Fruit fly (Drosophila melanogaster): ENCODE results near the gene Spn85F.

The Spn85F gene

DNA sequence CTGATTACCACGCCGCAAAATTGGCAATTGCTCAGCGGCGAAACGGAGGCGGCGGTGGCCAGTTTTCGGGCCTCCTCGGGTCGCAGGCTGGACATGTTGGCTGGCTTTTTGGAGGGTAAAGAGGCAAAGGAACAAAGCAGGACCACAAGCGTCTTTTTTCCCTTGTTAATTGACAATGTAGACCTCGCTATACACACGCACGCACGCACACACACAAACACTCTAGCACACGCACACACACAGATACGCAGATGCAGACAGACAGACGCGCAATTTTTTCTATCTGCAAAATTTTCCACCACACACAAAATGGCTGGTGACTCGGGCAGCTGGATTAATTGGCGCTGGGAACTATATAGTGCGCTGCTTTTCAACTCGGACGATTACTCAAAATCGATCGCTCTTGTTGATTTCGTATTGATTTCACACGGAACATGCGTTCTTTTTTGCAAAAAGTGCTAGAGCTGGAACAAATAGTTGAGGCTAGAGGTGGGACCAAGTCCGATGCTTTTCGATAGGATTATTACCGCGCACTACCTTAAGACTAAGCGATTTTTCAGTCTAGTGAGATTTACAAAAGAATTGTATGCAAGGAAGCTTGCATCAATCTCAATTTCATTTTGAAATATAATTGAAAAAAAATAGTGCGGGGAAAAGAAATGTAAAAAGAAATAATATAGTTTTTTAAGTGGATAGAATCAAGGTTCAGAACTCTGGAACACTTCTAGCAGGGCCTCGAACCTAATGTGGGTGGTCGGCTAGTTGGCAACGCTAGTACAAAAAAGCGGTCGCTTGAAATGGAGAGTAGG lies 11.2 kb upstream of the Spn85F start, which contains the start of gene Art4:
TSS of gene Art4 (minus strand) at position 476 of the 809 bp plus-strand sequence.
- TF ChIP-seq gl (tag; optimal IDR thresholded peaks at IDR 0.05) (peak; percentile 21), Pif1A (GFP tag; optimal IDR thresholded peaks at IDR 0.05) (no peak), CG14655 (GFP tag; optimal IDR thresholded peaks at IDR 0.05) (no peak), EcR (GFP tag; optimal IDR thresholded peaks at IDR 0.05) (peak; percentile 0), Ets98B (GFP tag; IDR thresholded peaks at IDR 0.05) (peak; percentile 21; the same call in 1 of the 2 replicates), rn (GFP tag; IDR thresholded peaks at IDR 0.05) (no peak)

dm6 chr3R:10001174-10001789 lies 4.3 kb downstream of the Spn85F start, which contains the start of gene CG5359:
CG5359 (minus strand) TSS chr3R:10001276.
- TF ChIP-seq CG4496 (GFP tag; IDR thresholded peaks at IDR 0.05) (no peak), CG12605 (GFP tag; IDR thresholded peaks at IDR 0.05) (no peak), CG34367 (tag; optimal IDR thresholded peaks at IDR 0.05) (no peak), fd96Ca (GFP tag; IDR thresholded peaks at IDR 0.05) (no peak), CG8301 (tag; optimal IDR thresholded peaks at IDR 0.05) (no peak), EcR (GFP tag; optimal IDR thresholded peaks at IDR 0.05) (no peak)

DNA sequence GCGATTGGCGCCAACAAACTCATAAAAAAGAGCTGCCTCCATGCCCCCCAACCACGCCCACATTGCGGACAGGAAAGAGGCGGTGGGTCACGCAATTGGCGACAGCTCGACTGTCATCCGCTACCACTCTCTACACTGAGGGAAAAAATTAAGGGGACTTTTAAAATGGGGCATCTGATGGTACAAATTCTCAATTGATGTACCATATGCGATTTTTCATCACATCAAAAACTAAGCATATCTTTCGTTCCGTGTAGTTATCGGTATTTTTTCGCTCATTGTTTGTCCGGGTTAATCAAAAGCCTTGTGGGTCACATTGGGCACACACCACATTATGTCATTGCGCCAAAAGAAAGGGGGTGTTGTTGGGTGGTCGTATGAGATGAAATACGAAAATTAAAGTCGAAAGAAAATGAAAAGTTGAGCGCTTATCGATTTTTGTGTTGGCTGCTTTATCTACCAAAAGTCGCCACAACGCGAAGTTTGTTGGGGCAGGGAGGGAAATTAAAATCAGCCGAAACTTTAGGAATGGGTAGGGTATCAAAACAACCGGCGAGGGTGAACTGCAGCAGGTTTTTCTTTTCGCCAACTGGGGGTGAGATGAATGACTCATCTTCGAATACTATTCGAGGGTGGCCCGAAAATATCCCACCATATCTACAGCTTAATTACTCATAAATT lies 27.2 kb downstream of the Spn85F start:
- TF ChIP-seq fd96Ca (GFP tag; IDR thresholded peaks at IDR 0.05) (0 out of 3 replicates have a peak, but pooled peaks have one; percentile 24), CG9948 (tag; optimal IDR thresholded peaks at IDR 0.05) (no peak)

- no peak for TF ChIP-seq Pif1A (GFP tag; optimal IDR thresholded peaks at IDR 0.05)
- TF ChIP-seq Ets98B (GFP tag; IDR thresholded peaks at IDR 0.05) = no peak
- TF ChIP-seq CG17806 (tag; optimal IDR thresholded peaks at IDR 0.05) = no peak
- no peak for TF ChIP-seq CG14655 (GFP tag; optimal IDR thresholded peaks at IDR 0.05)
- TF ChIP-seq CG15710 (tag; optimal IDR thresholded peaks at IDR 0.05) = no peak
- TF ChIP-seq CG12605 (GFP tag; IDR thresholded peaks at IDR 0.05) = no peak
- TF ChIP-seq EcR (GFP tag; optimal IDR thresholded peaks at IDR 0.05) = no peak
- no peak for TF ChIP-seq CG10348 (GFP tag; IDR thresholded peaks at IDR 0.05)
- TF ChIP-seq Snoo (tag; optimal IDR thresholded peaks at IDR 0.05) = no peak
- TF ChIP-seq CG8159 (tag; optimal IDR thresholded peaks at IDR 0.05) = no peak
- no peak for TF ChIP-seq CG34367 (tag; optimal IDR thresholded peaks at IDR 0.05)
- TF ChIP-seq CG8301 (tag; optimal IDR thresholded peaks at IDR 0.05) = no peak
- TF ChIP-seq fd96Ca (GFP tag; IDR thresholded peaks at IDR 0.05) = no peak
Measured at dm6 chr3R:10025050-10025449, 28.1 kb downstream of the Spn85F start, which contains the start of gene CG31407. CG31407 (minus strand) TSS chr3R:10025150.

dm6 chr3R:10028378-10028777 lies 31.4 kb downstream of the Spn85F start:
- peak; percentile 48 for TF ChIP-seq CG14655 (GFP tag; optimal IDR thresholded peaks at IDR 0.05)
- TF ChIP-seq CG34367 (tag; optimal IDR thresholded peaks at IDR 0.05) = no peak
- no peak for TF ChIP-seq EcR (GFP tag; optimal IDR thresholded peaks at IDR 0.05)
- no peak for TF ChIP-seq Ets98B (GFP tag; IDR thresholded peaks at IDR 0.05)

DNA sequence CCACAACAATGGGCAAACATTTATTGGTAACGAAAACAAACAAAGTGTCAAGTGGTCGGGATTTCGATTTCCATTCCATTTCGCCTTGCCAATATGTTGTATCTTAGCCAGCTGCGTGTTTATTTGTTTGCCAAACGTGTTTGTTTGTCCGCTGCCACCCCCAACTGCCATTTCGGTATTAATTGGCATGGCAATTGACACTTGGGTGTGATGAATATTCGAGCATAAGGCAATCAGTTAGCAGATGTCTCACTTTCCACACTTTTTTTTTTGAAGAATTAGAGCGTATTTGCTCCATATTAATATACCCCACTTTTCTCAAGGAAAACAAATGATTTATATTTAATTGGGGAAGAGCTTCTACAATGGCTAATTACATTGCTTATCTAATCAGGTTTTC lies 34.5 kb downstream of the Spn85F start:
- TF ChIP-seq CG13204 (GFP tag; optimal IDR thresholded peaks at IDR 0.05) = no peak
- TF ChIP-seq rn (GFP tag; IDR thresholded peaks at IDR 0.05) = no peak

DNA sequence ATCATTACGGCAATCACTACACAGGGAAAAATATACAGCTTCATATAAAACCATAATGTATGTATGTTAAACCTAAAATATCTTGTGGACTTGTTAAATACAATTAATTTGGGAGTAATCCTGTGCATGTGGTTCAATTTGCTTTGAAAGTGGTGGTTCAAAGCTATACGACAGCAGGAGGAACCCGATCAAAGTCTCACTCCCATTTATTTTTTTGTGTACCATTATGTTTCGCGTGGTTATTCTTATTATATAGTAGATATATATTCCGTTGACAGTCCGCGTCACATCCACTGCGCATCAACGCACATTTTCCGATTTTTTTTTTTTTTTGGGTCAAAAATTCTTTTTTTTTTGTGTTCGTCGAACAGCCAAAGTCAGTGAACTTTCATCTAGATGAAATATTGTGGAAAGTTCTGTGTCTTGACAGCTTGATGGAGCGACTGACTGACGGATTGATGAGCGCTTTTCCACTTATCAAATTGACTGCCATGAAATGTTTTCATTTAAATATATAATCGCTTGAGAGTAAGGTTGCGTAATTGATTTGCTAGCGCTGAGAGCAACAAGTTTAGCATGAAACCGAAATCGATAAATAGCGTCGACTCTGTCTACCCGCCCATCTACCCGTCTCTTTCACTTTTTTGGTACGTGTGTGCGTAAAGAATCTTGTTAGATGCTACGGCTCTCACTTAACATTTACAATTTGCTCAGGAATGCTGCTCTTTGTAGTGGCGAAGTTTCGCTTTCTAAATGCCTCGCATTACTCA lies 36.2 kb downstream of the Spn85F start:
- TF ChIP-seq CG13204 (GFP tag; optimal IDR thresholded peaks at IDR 0.05) (no peak), CG8301 (tag; optimal IDR thresholded peaks at IDR 0.05) (no peak), CG4496 (GFP tag; IDR thresholded peaks at IDR 0.05) (no peak), EcR (GFP tag; optimal IDR thresholded peaks at IDR 0.05) (no peak)

DNA sequence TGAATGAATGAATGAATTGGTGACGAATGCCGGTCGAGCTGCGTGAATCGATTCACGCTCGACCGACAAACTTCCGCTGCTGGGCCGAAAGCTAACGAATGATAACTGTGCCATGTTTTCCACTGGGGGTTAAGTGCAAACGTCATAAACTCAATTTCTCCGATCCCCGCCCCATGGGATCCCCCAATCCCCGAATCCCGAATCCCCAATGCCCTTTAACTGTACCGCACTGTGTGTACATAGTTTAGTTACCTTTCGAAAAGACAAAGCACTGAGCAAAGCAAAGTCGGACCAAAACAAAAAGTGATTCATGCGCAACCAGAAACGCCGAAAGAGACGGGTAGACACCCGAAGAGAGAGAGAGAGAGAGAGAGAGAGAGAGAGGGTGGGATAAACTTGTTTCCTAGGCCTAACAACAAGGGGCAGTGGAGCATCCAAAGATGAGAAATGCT lies 38.1 kb downstream of the Spn85F start:
- TF ChIP-seq CG34367 (tag; optimal IDR thresholded peaks at IDR 0.05) = no peak
- no peak for TF ChIP-seq CG10348 (GFP tag; IDR thresholded peaks at IDR 0.05)
- no peak for TF ChIP-seq Snoo (tag; optimal IDR thresholded peaks at IDR 0.05)
- peak; percentile 11 for TF ChIP-seq CG14655 (GFP tag; optimal IDR thresholded peaks at IDR 0.05)
- peak; percentile 82 for TF ChIP-seq EcR (GFP tag; optimal IDR thresholded peaks at IDR 0.05)
- TF ChIP-seq Ets98B (GFP tag; IDR thresholded peaks at IDR 0.05) = no peak
- TF ChIP-seq CG4496 (GFP tag; IDR thresholded peaks at IDR 0.05) = peak; percentile 27; the same call in 1 of the 3 replicates
- TF ChIP-seq rn (GFP tag; IDR thresholded peaks at IDR 0.05) = no peak
- no peak for TF ChIP-seq CG8159 (tag; optimal IDR thresholded peaks at IDR 0.05)
- no peak for TF ChIP-seq CG15710 (tag; optimal IDR thresholded peaks at IDR 0.05)

Data from whole organism, pupa.